Fruit fly (Drosophila melanogaster): ENCODE data around the gene mRpS21.

Gene mRpS21

dm6 chr3R:13403032-13403459, 21.4 kb upstream of the mRpS21 start, which contains the start of gene Dpm3 (continued):
- TF ChIP-seq gt (GFP tag; IDR thresholded peaks at IDR 0.05), result no peak
- TF ChIP-seq insv (GFP tag; optimal IDR thresholded peaks at IDR 0.05), result peak; percentile 100
- TF ChIP-seq nau (GFP tag; optimal IDR thresholded peaks at IDR 0.05), result no peak
- TF ChIP-seq Hr3 (GFP tag; optimal IDR thresholded peaks at IDR 0.05), result no peak
- TF ChIP-seq trem (tag; optimal IDR thresholded peaks at IDR 0.05), result peak; percentile 82
- no peak for TF ChIP-seq lbe (GFP tag; optimal IDR thresholded peaks at IDR 0.05)
- TF ChIP-seq CG9932 (GFP tag; IDR thresholded peaks at IDR 0.05), result peak; percentile 68
- peak; percentile 4 for TF ChIP-seq ind (GFP tag; optimal IDR thresholded peaks at IDR 0.05)
- TF ChIP-seq fu2 (GFP tag; optimal IDR thresholded peaks at IDR 0.05), result peak; percentile 10
- TF ChIP-seq CG2116 (GFP tag; optimal IDR thresholded peaks at IDR 0.05), result peak; percentile 68
- no peak for TF ChIP-seq CG14667 (GFP tag; IDR thresholded peaks at IDR 0.05)
- no peak for TF ChIP-seq pan (optimal IDR thresholded peaks at IDR 0.05)
- TF ChIP-seq pan (GFP tag; optimal IDR thresholded peaks at IDR 0.05 in 1 of 2, IDR thresholded peaks at IDR 0.05 in 1 of 2), result no peak
- TF ChIP-seq Med (GFP tag), result peak; percentile 77
- TF ChIP-seq CG10147 (GFP tag; optimal IDR thresholded peaks at IDR 0.05), result peak; percentile 57
- peak; percentile 57 for TF ChIP-seq CG9876 (GFP tag; optimal IDR thresholded peaks at IDR 0.05)
- TF ChIP-seq slp2 (GFP tag; optimal IDR thresholded peaks at IDR 0.05), result peak; percentile 22
- TF ChIP-seq sr (GFP tag; IDR thresholded peaks at IDR 0.05), result no peak
- no peak for TF ChIP-seq cas (GFP tag; IDR thresholded peaks at IDR 0.05)
- no peak for TF ChIP-seq CG10462 (GFP tag; optimal IDR thresholded peaks at IDR 0.05)
- TF ChIP-seq zen2 (GFP tag; IDR thresholded peaks at IDR 0.05; ENCODE audit: partially characterized antibody), result peak; percentile 84
- peak; percentile 96 for TF ChIP-seq E2f2 (GFP tag; IDR thresholded peaks at IDR 0.05)
- no peak for TF ChIP-seq Atf6 (GFP tag; IDR thresholded peaks at IDR 0.05)
- peak; percentile 30 for TF ChIP-seq CG13775 (GFP tag; optimal IDR thresholded peaks at IDR 0.05)
- peak; percentile 54 for TF ChIP-seq Xbp1 (GFP tag; optimal IDR thresholded peaks at IDR 0.05)
- peak; percentile 2 for TF ChIP-seq ERR (GFP tag; optimal IDR thresholded peaks at IDR 0.05)
- peak in 1 of 3 experiments; percentile 78 for TF ChIP-seq Stat92E (GFP tag; optimal IDR thresholded peaks at IDR 0.05)
- TF ChIP-seq Hr78 (GFP tag; optimal IDR thresholded peaks at IDR 0.05), result no peak
- TF ChIP-seq NC2β (GFP tag; optimal IDR thresholded peaks at IDR 0.05), result no peak
- TF ChIP-seq Awh (GFP tag; IDR thresholded peaks at IDR 0.05), result no peak
- TF ChIP-seq h (optimal IDR thresholded peaks at IDR 0.05), result no peak
- TF ChIP-seq gcm2 (GFP tag; optimal IDR thresholded peaks at IDR 0.05), result no peak
- TF ChIP-seq Lpt (GFP tag; optimal IDR thresholded peaks at IDR 0.05), result no peak
- TF ChIP-seq vvl (GFP tag; IDR thresholded peaks at IDR 0.05), result peak; percentile 67
- peak; percentile 58; the same call in 1 of the 3 replicates for TF ChIP-seq CG11560 (tag; IDR thresholded peaks at IDR 0.05)
- TF ChIP-seq eve (GFP tag; optimal IDR thresholded peaks at IDR 0.05), result no peak
- TF ChIP-seq Dbx (GFP tag; IDR thresholded peaks at IDR 0.05), result 0 out of 3 replicates have a peak, but pooled peaks have one; percentile 38
- TF ChIP-seq CG42726 (GFP tag; IDR thresholded peaks at IDR 0.05; ENCODE audit: partially characterized antibody), result peak; percentile 84
- no peak for TF ChIP-seq CG12744 (GFP tag; optimal IDR thresholded peaks at IDR 0.05)
- peak; percentile 39 for TF ChIP-seq CG8924 (tag; optimal IDR thresholded peaks at IDR 0.05)
- no peak for TF ChIP-seq CG10543 (GFP tag; optimal IDR thresholded peaks at IDR 0.05)
- TF ChIP-seq tup (GFP tag; optimal IDR thresholded peaks at IDR 0.05), result no peak
- no peak for TF ChIP-seq CG12071 (GFP tag; optimal IDR thresholded peaks at IDR 0.05)
- TF ChIP-seq nerfin-2 (GFP tag; IDR thresholded peaks at IDR 0.05; ENCODE audit: partially characterized antibody), result peak; percentile 80
- no peak for TF ChIP-seq pros (GFP tag; optimal IDR thresholded peaks at IDR 0.05)
- peak; percentile 33 for TF ChIP-seq CG30020 (tag; optimal IDR thresholded peaks at IDR 0.05)
- TF ChIP-seq CG14710 (tag; optimal IDR thresholded peaks at IDR 0.05), result peak; percentile 72
- TF ChIP-seq CG12155 (GFP tag; optimal IDR thresholded peaks at IDR 0.05), result peak; percentile 7
- peak; percentile 90 for TF ChIP-seq unc-4 (GFP tag; IDR thresholded peaks at IDR 0.05; ENCODE audit: partially characterized antibody)
- TF ChIP-seq phol (tag; optimal IDR thresholded peaks at IDR 0.05), result peak; percentile 70
- TF ChIP-seq repo (GFP tag; optimal IDR thresholded peaks at IDR 0.05), result peak; percentile 19
